Worm (Caenorhabditis elegans): Measurements from ENCODE around the gene F22B3.8.

DNA sequence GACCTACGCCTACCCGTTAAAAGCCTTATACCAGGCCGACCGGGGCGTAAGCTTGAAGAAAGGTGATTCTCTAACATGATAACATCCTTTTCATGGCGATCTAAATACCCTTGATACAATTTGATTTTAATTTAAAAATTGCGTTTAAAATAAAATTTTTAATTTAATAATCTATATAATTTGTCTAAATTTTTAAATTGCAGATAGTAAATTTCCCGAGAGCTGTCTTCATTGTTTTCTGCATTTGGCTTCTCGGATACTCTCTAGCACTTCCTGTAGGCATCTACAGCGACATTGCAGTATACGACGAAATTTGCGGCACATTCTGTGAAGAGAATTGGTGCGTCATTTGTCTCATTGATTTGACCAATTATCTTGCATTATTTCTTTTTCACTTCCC, 36.6 kb upstream of the F22B3.8 start:
- TF ChIP-seq snpc-1.3 (tag; optimal IDR thresholded peaks at IDR 0.05; ENCODE audit: insufficient read depth) (no peak), madf-8 (GFP tag; conservative IDR thresholded peaks at IDR 0.05) (no peak), zfh-2 (GFP tag; conservative IDR thresholded peaks at IDR 0.05) (no peak), Y67H2A.10 (GFP tag; conservative IDR thresholded peaks at IDR 0.05) (no peak), hlh-26 (GFP tag; conservative IDR thresholded peaks at IDR 0.05) (no peak), C06A6.2 (GFP tag; conservative IDR thresholded peaks at IDR 0.05) (no peak), unc-62 (GFP tag; optimal IDR thresholded peaks at IDR 0.05) (no peak), efl-1 (GFP tag; optimal IDR thresholded peaks at IDR 0.05) (no peak), F39B2.1 (GFP tag; IDR thresholded peaks at IDR 0.05) (no peak), Y56A3A.18 (GFP tag; IDR thresholded peaks at IDR 0.05) (no peak), cebp-1 (GFP tag; IDR thresholded peaks at IDR 0.05) (no peak), cebp-1 (tag; optimal IDR thresholded peaks at IDR 0.05) (no peak), attf-5 (GFP tag; optimal IDR thresholded peaks at IDR 0.05) (no peak), lsl-1 (GFP tag; optimal IDR thresholded peaks at IDR 0.05) (no peak)
